Worm (Caenorhabditis elegans) whole organism, L2 larva: ENCODE results near the gene Y69A2AR.51.

Experiments
- Y55F3AM.14 ChIP-seq: fragments of 200-800 bp; sonication (Bioruptor generic); optimal IDR thresholded peaks from 2 replicates; lab custom pipeline; 2018; ENCODE audit warnings: mild to moderate bottlenecking, missing genetic modification characterization, missing compliant biosample characterization
- aly-2 ChIP-seq: fragments of 150-350 bp; optimal IDR thresholded peaks from 2 replicates; lab custom pipeline; 2014; ENCODE audit warnings: missing biosample characterization, missing genetic modification characterization
- ama-1 ChIP-seq: fragments of 150-350 bp; optimal IDR thresholded peaks from 2 replicates; lab custom pipeline; 2018; ENCODE audit warnings: inconsistent platforms
- ceh-82 ChIP-seq: fragments of 150-350 bp; optimal IDR thresholded peaks from 2 replicates; lab custom pipeline; 2014; ENCODE audit warnings: missing biosample characterization, missing genetic modification characterization
- egl-27 ChIP-seq: sonication (generic microtip); optimal IDR thresholded peaks from 3 replicates; lab custom pipeline; 2017; ENCODE audit warnings: missing biosample characterization, missing genetic modification reagents, missing genetic modification characterization
- nhr-129 ChIP-seq: fragments of 150-350 bp; optimal IDR thresholded peaks from 2 replicates; lab custom pipeline; 2014; ENCODE audit warnings: missing biosample characterization, missing genetic modification characterization
- nhr-21 ChIP-seq: fragments of 150-350 bp; optimal IDR thresholded peaks from 2 replicates; lab custom pipeline; 2014; ENCODE audit warnings: missing biosample characterization, missing genetic modification characterization
- nhr-6 ChIP-seq: fragments of 150-350 bp; optimal IDR thresholded peaks from 2 replicates; lab custom pipeline; 2014; ENCODE audit warnings: missing biosample characterization, missing genetic modification characterization
- snpc-4 ChIP-seq: fragments of 150-350 bp; optimal IDR thresholded peaks from 2 replicates; lab custom pipeline; 2014; ENCODE audit warnings: missing biosample characterization, missing genetic modification characterization
- zag-1 ChIP-seq: fragments of 150-350 bp; optimal IDR thresholded peaks from 2 replicates; lab custom pipeline; 2014; ENCODE audit warnings: missing biosample characterization, missing genetic modification characterization
- ztf-4 ChIP-seq: fragments of 150-350 bp; optimal IDR thresholded peaks from 2 replicates; lab custom pipeline; 2014; ENCODE audit warnings: missing biosample characterization, missing genetic modification characterization

ce11 chrIV:2530285-2530684 is 41.9 kb upstream of the Y69A2AR.51 start:
- TF ChIP-seq ztf-4 (no peak), Y55F3AM.14 (GFP tag; lab: Kevin White, UChicago) (no peak), egl-27 (no peak), snpc-4 (tag; lab: Kevin White, UChicago) (no peak), nhr-6 (tag; lab: Kevin White, UChicago) (no peak), nhr-129 (tag; lab: Kevin White, UChicago) (no peak), ceh-82 (tag; lab: Kevin White, UChicago) (no peak), ama-1 (lab: Kevin White, UChicago) (no peak), zag-1 (tag; lab: Kevin White, UChicago) (no peak), aly-2 (tag; lab: Kevin White, UChicago) (no peak), nhr-21 (tag; lab: Kevin White, UChicago) (no peak)
